Worm (Caenorhabditis elegans) whole organism, L1 larva: Measurements from ENCODE around the gene srb-11.

Source experiments
- C16A3.4 ChIP-seq: fragments of 150-350 bp; optimal IDR thresholded peaks from 2 replicates; lab custom pipeline; 2014; ENCODE audit warnings: missing biosample characterization, missing genetic modification characterization
- C34B4.2 ChIP-seq: sonication (generic microtip); optimal IDR thresholded peaks from 2 replicates; lab custom pipeline; 2017; ENCODE audit warnings: mild to moderate bottlenecking, missing genetic modification characterization, missing compliant biosample characterization
- aha-1 ChIP-seq: fragments of 150-350 bp; optimal IDR thresholded peaks from 2 replicates; lab custom pipeline; 2014; ENCODE audit warnings: missing biosample characterization, missing genetic modification characterization
- aly-2 ChIP-seq: fragments of 150-350 bp; optimal IDR thresholded peaks from 2 replicates; lab custom pipeline; 2014; ENCODE audit warnings: missing biosample characterization, missing genetic modification characterization
- blmp-1 ChIP-seq: fragments of 150-350 bp; optimal IDR thresholded peaks from 2 replicates; lab custom pipeline; 2014; ENCODE audit warnings: missing biosample characterization, missing genetic modification characterization
- ceh-63 ChIP-seq: fragments of 200-800 bp; sonication (Bioruptor generic); optimal IDR thresholded peaks from 2 replicates; lab custom pipeline; 2018; ENCODE audit warnings: mild to moderate bottlenecking, missing genetic modification characterization, missing compliant biosample characterization
- ceh-82 ChIP-seq, 3 experiments: fragments of 150-350 bp in 1 of 3; sonication (generic microtip) in 2 of 3; optimal IDR thresholded peaks; 2 replicates each; lab custom pipeline; 2014 to 2017; ENCODE audit warnings: missing biosample characterization in 3 of 3, missing genetic modification characterization in 3 of 3
- ceh-88 ChIP-seq: fragments of 200-800 bp; sonication (Bioruptor generic); IDR thresholded peaks from 2 replicates; pipeline ENCODE4 v1.3.6; 2022; ENCODE audit warnings: missing genetic modification characterization, missing compliant biosample characterization
- ces-1 ChIP-seq: fragments of 150-350 bp; optimal IDR thresholded peaks from 2 replicates; lab custom pipeline; 2014; ENCODE audit warnings: missing biosample characterization, missing genetic modification reagents, missing genetic modification characterization
- dpl-1 ChIP-seq, 3 experiments: fragments of 150-350 bp in 2 of 3; sonication (generic microtip) in 1 of 3; optimal IDR thresholded peaks; 2 replicates each; lab custom pipeline; 2014 to 2017; ENCODE audit warnings: missing biosample characterization in 3 of 3, missing genetic modification characterization in 3 of 3, missing genetic modification reagents in 3 of 3
- efl-1 ChIP-seq, 4 experiments: fragments of 150-350 bp; optimal IDR thresholded peaks in 3 of 4; peaks in 1 of 4; 1 replicate in 1 of 4; 2 replicates in 3 of 4; lab custom pipeline; 2014; ENCODE audit warnings: missing biosample characterization in 2 of 4, missing genetic modification characterization in 2 of 4, missing genetic modification reagents in 2 of 4
- elt-2 ChIP-seq: sonication (generic microtip); optimal IDR thresholded peaks from 2 replicates; lab custom pipeline; 2016; ENCODE audit warnings: missing genetic modification characterization, mild to moderate bottlenecking, inconsistent platforms, missing compliant biosample characterization, missing genetic modification reagents
- fkh-10 ChIP-seq: sonication (generic microtip); optimal IDR thresholded peaks from 2 replicates; lab custom pipeline; 2017; ENCODE audit warnings: missing biosample characterization, missing genetic modification reagents, missing genetic modification characterization
- fkh-4 ChIP-seq: sonication (generic microtip); optimal IDR thresholded peaks from 2 replicates; lab custom pipeline; 2016; ENCODE audit warnings: missing compliant biosample characterization, missing genetic modification characterization, borderline replicate concordance
- fos-1 ChIP-seq: fragments of 150-350 bp; optimal IDR thresholded peaks from 2 replicates; lab custom pipeline; 2014; ENCODE audit warnings: missing biosample characterization, missing genetic modification characterization
- grh-1 ChIP-seq: fragments of 200-800 bp; sonication (Bioruptor generic); IDR thresholded peaks from 2 replicates; pipeline ENCODE4 v1.3.6; 2022; ENCODE audit warnings: missing genetic modification reagents, missing genetic modification characterization, missing compliant biosample characterization
- hlh-17 ChIP-seq: fragments of 200-800 bp; sonication (Bioruptor generic); optimal IDR thresholded peaks from 2 replicates; lab custom pipeline; 2018; ENCODE audit warnings: missing genetic modification characterization, mild to moderate bottlenecking, missing compliant biosample characterization, moderate library complexity, borderline replicate concordance
- hlh-4 ChIP-seq: sonication (generic microtip); optimal IDR thresholded peaks from 2 replicates; lab custom pipeline; 2016; ENCODE audit warnings: mild to moderate bottlenecking, missing genetic modification characterization, missing compliant biosample characterization
- hpl-2 ChIP-seq: fragments of 150-350 bp; optimal IDR thresholded peaks from 2 replicates; lab custom pipeline; 2014; ENCODE audit warnings: missing biosample characterization, missing genetic modification reagents, missing genetic modification characterization
- irx-1 ChIP-seq: sonication (generic microtip); optimal IDR thresholded peaks from 2 replicates; lab custom pipeline; 2016; ENCODE audit warnings: missing genetic modification characterization, missing compliant biosample characterization
- jun-1 ChIP-seq: fragments of 150-350 bp; optimal IDR thresholded peaks from 2 replicates; lab custom pipeline; 2014; ENCODE audit warnings: missing biosample characterization, missing genetic modification reagents, missing genetic modification characterization
- lin-14 ChIP-seq: fragments of 200-800 bp; sonication (Bioruptor generic); optimal IDR thresholded peaks from 2 replicates; lab custom pipeline; 2018; ENCODE audit warnings: mild to moderate bottlenecking, missing genetic modification characterization, moderate library complexity, missing compliant biosample characterization
- lin-15B ChIP-seq: fragments of 150-350 bp; sonication (generic microtip); optimal IDR thresholded peaks from 3 replicates; lab custom pipeline; 2014; ENCODE audit warnings: missing biosample characterization, missing genetic modification characterization
- lin-35 ChIP-seq, 2 experiments: fragments of 150-350 bp; optimal IDR thresholded peaks; 2 replicates each; lab custom pipeline; 2014; ENCODE audit warnings: missing biosample characterization in 2 of 2, missing genetic modification characterization in 2 of 2, missing genetic modification reagents in 2 of 2
- lsy-2 ChIP-seq, 2 experiments: fragments of 150-350 bp; optimal IDR thresholded peaks; 2 replicates each; lab custom pipeline; 2014; ENCODE audit warnings: missing biosample characterization in 2 of 2, missing genetic modification characterization in 2 of 2
- mab-9 ChIP-seq: fragments of 200-800 bp; sonication (Bioruptor generic); IDR thresholded peaks from 2 replicates; pipeline ENCODE4 v1.3.6; 2022; ENCODE audit warnings: missing genetic modification reagents, missing genetic modification characterization, missing compliant biosample characterization
- mep-1 ChIP-seq: fragments of 150-350 bp; optimal IDR thresholded peaks from 2 replicates; lab custom pipeline; 2014; ENCODE audit warnings: missing biosample characterization, missing genetic modification characterization
- nhr-12 ChIP-seq: sonication (generic microtip); optimal IDR thresholded peaks from 2 replicates; lab custom pipeline; 2017; ENCODE audit warnings: missing biosample characterization, missing genetic modification characterization
- nhr-19 ChIP-seq: fragments of 200-800 bp; sonication (Bioruptor generic); conservative IDR thresholded peaks from 2 replicates; pipeline ENCODE4 v1.3.6; 2022; ENCODE audit warnings: missing genetic modification characterization, missing compliant biosample characterization
- nhr-237 ChIP-seq: fragments of 150-350 bp; optimal IDR thresholded peaks from 2 replicates; lab custom pipeline; 2014; ENCODE audit warnings: missing biosample characterization, missing genetic modification characterization
- nhr-28 ChIP-seq: fragments of 150-350 bp; optimal IDR thresholded peaks from 2 replicates; lab custom pipeline; 2014; ENCODE audit warnings: missing biosample characterization, missing genetic modification characterization
- nhr-47 ChIP-seq: sonication (generic microtip); optimal IDR thresholded peaks from 2 replicates; lab custom pipeline; 2016; ENCODE audit warnings: mild to moderate bottlenecking, missing genetic modification characterization, moderate library complexity, missing compliant biosample characterization
- nhr-71 ChIP-seq: sonication (generic microtip); optimal IDR thresholded peaks from 2 replicates; lab custom pipeline; 2016; ENCODE audit warnings: mild to moderate bottlenecking, missing genetic modification characterization, moderate library complexity, missing compliant biosample characterization
- nhr-77 ChIP-seq: fragments of 150-350 bp; optimal IDR thresholded peaks from 2 replicates; lab custom pipeline; 2014; ENCODE audit warnings: missing biosample characterization, missing genetic modification characterization
- nhr-90 ChIP-seq: sonication (generic microtip); optimal IDR thresholded peaks from 2 replicates; lab custom pipeline; 2016; ENCODE audit warnings: mild to moderate bottlenecking, missing genetic modification characterization, missing compliant biosample characterization; ENCODE audit not compliant: poor library complexity
- pag-3 ChIP-seq: sonication (generic microtip); optimal IDR thresholded peaks from 2 replicates; lab custom pipeline; 2017; ENCODE audit warnings: missing genetic modification characterization, mild to moderate bottlenecking, missing compliant biosample characterization, antibody characterized with exemption, borderline replicate concordance; ENCODE audit not compliant: insufficient read depth
- pqm-1 ChIP-seq: sonication (generic microtip); optimal IDR thresholded peaks from 3 replicates; lab custom pipeline; 2017; ENCODE audit warnings: missing biosample characterization, missing genetic modification characterization
- rnt-1 ChIP-seq: sonication (generic microtip); optimal IDR thresholded peaks from 2 replicates; lab custom pipeline; 2016; ENCODE audit warnings: mild to moderate bottlenecking, missing genetic modification characterization, moderate library complexity, missing compliant biosample characterization
- skn-1 ChIP-seq: fragments of 150-350 bp; optimal IDR thresholded peaks from 2 replicates; lab custom pipeline; 2014; ENCODE audit warnings: missing biosample characterization, missing genetic modification characterization
- snu-23 ChIP-seq: sonication (generic microtip); optimal IDR thresholded peaks from 2 replicates; lab custom pipeline; 2016; ENCODE audit warnings: missing genetic modification characterization, missing compliant biosample characterization
- sox-4 ChIP-seq: sonication (generic microtip); optimal IDR thresholded peaks from 2 replicates; lab custom pipeline; 2016; ENCODE audit warnings: missing genetic modification characterization, missing compliant biosample characterization
- sptf-1 ChIP-seq: fragments of 150-350 bp; optimal IDR thresholded peaks from 2 replicates; lab custom pipeline; 2014; ENCODE audit warnings: missing biosample characterization, missing genetic modification characterization
- sup-37 ChIP-seq: fragments of 200-800 bp; sonication (Bioruptor generic); optimal IDR thresholded peaks from 2 replicates; lab custom pipeline; 2018; ENCODE audit warnings: mild to moderate bottlenecking, missing genetic modification characterization, missing compliant biosample characterization
- swsn-7 ChIP-seq: sonication (generic microtip); optimal IDR thresholded peaks from 2 replicates; lab custom pipeline; 2016; ENCODE audit warnings: missing genetic modification characterization, missing compliant biosample characterization
- tbx-2 ChIP-seq: sonication (generic microtip); optimal IDR thresholded peaks from 2 replicates; lab custom pipeline; 2016; ENCODE audit warnings: missing genetic modification characterization, missing compliant biosample characterization
- tlp-1 ChIP-seq: fragments of 150-350 bp; optimal IDR thresholded peaks from 2 replicates; lab custom pipeline; 2014; ENCODE audit warnings: missing biosample characterization, missing genetic modification characterization
- unc-130 ChIP-seq: fragments of 150-350 bp; optimal IDR thresholded peaks from 2 replicates; lab custom pipeline; 2017; ENCODE audit warnings: missing biosample characterization, missing genetic modification characterization, inconsistent platforms
- unc-86 ChIP-seq: sonication (generic microtip); optimal IDR thresholded peaks from 2 replicates; lab custom pipeline; 2016; ENCODE audit warnings: missing genetic modification characterization, missing compliant biosample characterization
- unc-98 ChIP-seq: fragments of 200-800 bp; sonication (Bioruptor generic); IDR thresholded peaks from 2 replicates; pipeline ENCODE4 v1.3.6; 2022; ENCODE audit warnings: missing genetic modification characterization, missing compliant biosample characterization
- xbp-1 ChIP-seq: sonication (generic microtip); optimal IDR thresholded peaks from 2 replicates; lab custom pipeline; 2016; ENCODE audit warnings: missing genetic modification characterization, missing compliant biosample characterization
- zag-1 ChIP-seq: fragments of 150-350 bp; optimal IDR thresholded peaks from 2 replicates; lab custom pipeline; 2014; ENCODE audit warnings: missing biosample characterization, missing genetic modification characterization
- zip-4 ChIP-seq: fragments of 200-800 bp; sonication (Bioruptor generic); optimal IDR thresholded peaks from 2 replicates; lab custom pipeline; 2018; ENCODE audit warnings: mild to moderate bottlenecking, missing genetic modification characterization, moderate library complexity, missing compliant biosample characterization
- ztf-4 ChIP-seq: fragments of 150-350 bp; optimal IDR thresholded peaks from 2 replicates; lab custom pipeline; 2014; ENCODE audit warnings: missing biosample characterization, missing genetic modification characterization

Gene srb-11

ce11 chrIII:6453665-6454064 is 39.0 kb downstream of the srb-11 start:
- TF ChIP-seq sptf-1 (tag; lab: Kevin White, UChicago) (no peak), grh-1 (GFP tag; lab: Robert Waterston, UW) (no peak), unc-86 (tag; lab: Kevin White, UChicago) (peak; percentile 52), nhr-19 (GFP tag; lab: Robert Waterston, UW) (peak; percentile 78), swsn-7 (tag; lab: Kevin White, UChicago) (peak; percentile 75), ces-1 (GFP tag; lab: Kevin White, UChicago) (no peak), nhr-28 (tag; lab: Kevin White, UChicago) (no peak), dpl-1 (GFP tag; optimal IDR thresholded peaks at IDR 0.05; lab: Kevin White, UChicago) (peak; percentile 73 to 79 (median 76)), ceh-82 (tag; optimal IDR thresholded peaks at IDR 0.05; lab: Kevin White, UChicago) (peak; percentile 50 to 88 (median 73)), fkh-10 (GFP tag; lab: Kevin White, UChicago) (peak; percentile 18), irx-1 (no peak), pqm-1 (tag; lab: Kevin White, UChicago) (no peak), aly-2 (tag; lab: Kevin White, UChicago) (peak; percentile 43), aha-1 (tag; lab: Kevin White, UChicago) (no peak), skn-1 (tag; lab: Kevin White, UChicago) (peak; percentile 82), lin-35 (GFP tag; optimal IDR thresholded peaks at IDR 0.05; lab: Kevin White, UChicago) (peak; percentile 84 to 89), C34B4.2 (tag; lab: Kevin White, UChicago) (no peak), nhr-12 (tag; lab: Kevin White, UChicago) (no peak), fos-1 (tag; lab: Kevin White, UChicago) (peak; percentile 70), blmp-1 (peak; percentile 93), tlp-1 (no peak), fkh-4 (tag; lab: Kevin White, UChicago) (no peak), lin-14 (GFP tag; lab: Kevin White, UChicago) (peak; percentile 92), zip-4 (GFP tag; lab: Kevin White, UChicago) (no peak), pag-3 (no peak), hlh-4 (no peak), mep-1 (peak; percentile 49), snu-23 (GFP tag; lab: Kevin White, UChicago) (peak; percentile 86), ceh-63 (GFP tag; lab: Kevin White, UChicago) (no peak), nhr-90 (peak; percentile 30), efl-1 (optimal IDR thresholded peaks at IDR 0.05; lab: Kevin White, UChicago) (peak; percentile 84 to 89), efl-1 (GFP tag; optimal IDR thresholded peaks at IDR 0.05 in 1 of 2; lab: Kevin White, UChicago) (peak; percentile 72 to 97), xbp-1 (tag; lab: Kevin White, UChicago) (peak; percentile 65), lsy-2 (tag; optimal IDR thresholded peaks at IDR 0.05; lab: Kevin White, UChicago) (peak; percentile 86 to 92), unc-98 (no peak), C16A3.4 (tag; lab: Kevin White, UChicago) (peak; percentile 92), mab-9 (GFP tag; lab: Robert Waterston, UW) (no peak), tbx-2 (tag; lab: Kevin White, UChicago) (peak; percentile 64), nhr-77 (peak; percentile 85), nhr-71 (tag; lab: Kevin White, UChicago) (peak; percentile 85), rnt-1 (peak; percentile 83), lin-15B (tag; lab: Kevin White, UChicago) (peak; percentile 55), ztf-4 (tag; lab: Kevin White, UChicago) (peak; percentile 66), hpl-2 (GFP tag; lab: Kevin White, UChicago) (peak; percentile 49), ceh-88 (GFP tag; lab: Robert Waterston, UW) (peak; percentile 51; the same call in 1 of the 2 replicates), sox-4 (no peak), hlh-17 (no peak), zag-1 (peak; percentile 11), elt-2 (no peak), nhr-237 (tag; lab: Kevin White, UChicago) (no peak), nhr-47 (tag; lab: Kevin White, UChicago) (peak; percentile 65), unc-130 (tag; lab: Kevin White, UChicago) (no peak), jun-1 (tag; lab: Kevin White, UChicago) (peak; percentile 56), sup-37 (GFP tag; lab: Kevin White, UChicago) (no peak)
